Worm (Caenorhabditis elegans): Measurements from ENCODE around the gene ZK1248.19.
"Not testable (repeated sequence)": the region's sequence is repeated elsewhere in the genome, so short reads cannot be mapped to it uniquely, and the experiment has no call there.

The ZK1248.19 gene

DNA sequence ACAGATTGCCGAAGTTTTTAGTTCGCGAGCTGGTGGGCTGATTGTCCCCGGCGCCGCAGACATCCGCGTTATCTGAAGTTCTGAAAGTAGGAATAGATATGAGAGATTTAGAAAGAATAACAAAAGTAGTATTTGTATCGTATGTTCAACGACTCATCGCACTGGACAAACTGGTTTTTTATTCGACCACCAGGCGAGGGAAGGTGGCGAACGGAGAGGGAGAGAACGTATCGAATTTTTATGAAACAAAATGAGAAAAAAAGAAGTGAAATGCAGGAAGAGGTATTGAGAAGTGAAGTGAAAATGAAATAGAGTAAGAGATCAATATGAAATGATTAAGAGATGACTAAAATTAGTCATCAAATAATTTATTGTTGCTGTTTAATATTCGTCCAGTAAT is 11.8 kb downstream of the ZK1248.19 start, which contains the start of gene tbc-2:
Gene tbc-2, minus strand, starts transcription at position 80 of the 400 bp plus-strand sequence.
- TF ChIP-seq scrt-1 (GFP tag; IDR thresholded peaks at IDR 0.05) (no peak), flt-1 (GFP tag; IDR thresholded peaks at IDR 0.05) (no peak)

DNA sequence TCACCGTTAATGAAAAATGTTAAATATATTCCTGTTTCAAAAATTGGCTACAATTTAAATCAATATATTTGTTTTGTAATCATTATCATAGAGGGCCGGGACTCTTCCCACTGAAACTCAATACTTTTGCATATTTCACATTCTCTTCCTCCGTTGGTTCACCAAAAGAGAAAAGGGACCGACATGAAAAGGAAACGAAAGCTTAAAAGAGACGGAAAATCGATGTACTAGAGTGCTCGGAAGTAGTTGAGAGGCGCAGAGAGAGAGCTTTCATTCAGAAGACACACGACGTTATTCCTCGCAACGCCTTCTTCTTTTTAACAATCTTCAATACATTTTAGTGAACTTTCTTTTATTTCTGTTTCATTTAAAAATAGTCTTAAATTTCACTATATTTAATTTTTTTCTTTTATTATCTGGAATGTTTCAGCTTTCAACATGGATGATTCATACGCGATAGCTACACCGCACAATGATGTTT is 18.9 kb downstream of the ZK1248.19 start, which contains the start of gene ehs-1:
Gene ehs-1, plus strand, starts transcription at position 431 of the 481 bp plus-strand sequence.
- TF ChIP-seq B0310.2 (tag; optimal IDR thresholded peaks at IDR 0.05) (no peak), pes-1 (GFP tag; IDR thresholded peaks at IDR 0.05) (no peak), ceh-13 (GFP tag; optimal IDR thresholded peaks at IDR 0.05) (no peak), F13C5.2 (tag; optimal IDR thresholded peaks at IDR 0.05) (no peak), flt-1 (GFP tag; IDR thresholded peaks at IDR 0.05) (no peak), hnd-1 (tag; optimal IDR thresholded peaks at IDR 0.05) (no peak), hmbx-1 (tag; optimal IDR thresholded peaks at IDR 0.05) (no peak), ets-7 (tag; optimal IDR thresholded peaks at IDR 0.05) (no peak), scrt-1 (GFP tag; IDR thresholded peaks at IDR 0.05) (no peak), tbx-11 (GFP tag; IDR thresholded peaks at IDR 0.05) (no peak), ceh-36 (tag; optimal IDR thresholded peaks at IDR 0.05) (no peak), ama-1 (optimal IDR thresholded peaks at IDR 0.05) (no peak), aly-1 (tag; optimal IDR thresholded peaks at IDR 0.05) (no peak), tbx-37 (GFP tag; conservative IDR thresholded peaks at IDR 0.05) (no peak), hmg-4 (GFP tag; optimal IDR thresholded peaks at IDR 0.05) (no peak), sea-1 (GFP tag; conservative IDR thresholded peaks at IDR 0.05) (no peak)

DNA sequence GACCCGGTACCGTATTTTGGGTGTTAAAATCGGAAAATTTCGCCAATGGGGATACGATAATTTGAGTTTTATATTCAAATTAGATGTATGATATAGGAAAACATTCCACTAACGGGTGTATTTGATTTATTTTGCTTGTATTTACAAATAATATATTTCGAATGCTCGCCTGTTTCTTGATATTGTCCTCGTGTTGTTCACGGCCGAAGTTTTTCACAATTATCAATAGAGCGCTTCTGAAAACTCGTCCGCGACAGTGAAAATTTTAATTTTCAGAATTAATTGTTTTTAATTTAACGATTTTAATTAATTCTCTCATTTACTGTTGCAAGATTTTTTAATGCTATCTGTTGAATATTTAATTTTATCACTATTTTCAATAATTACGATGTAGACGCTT is 19.6 kb downstream of the ZK1248.19 start:
- TF ChIP-seq hmg-4 (GFP tag; optimal IDR thresholded peaks at IDR 0.05) (no peak), tbx-11 (GFP tag; IDR thresholded peaks at IDR 0.05) (no peak), ama-1 (optimal IDR thresholded peaks at IDR 0.05) (no peak), tra-4 (tag; optimal IDR thresholded peaks at IDR 0.05) (no peak), ceh-36 (tag; optimal IDR thresholded peaks at IDR 0.05) (no peak), F13C5.2 (tag; optimal IDR thresholded peaks at IDR 0.05) (no peak), hnd-1 (tag; optimal IDR thresholded peaks at IDR 0.05) (no peak), tbx-37 (GFP tag; conservative IDR thresholded peaks at IDR 0.05) (no peak)

DNA sequence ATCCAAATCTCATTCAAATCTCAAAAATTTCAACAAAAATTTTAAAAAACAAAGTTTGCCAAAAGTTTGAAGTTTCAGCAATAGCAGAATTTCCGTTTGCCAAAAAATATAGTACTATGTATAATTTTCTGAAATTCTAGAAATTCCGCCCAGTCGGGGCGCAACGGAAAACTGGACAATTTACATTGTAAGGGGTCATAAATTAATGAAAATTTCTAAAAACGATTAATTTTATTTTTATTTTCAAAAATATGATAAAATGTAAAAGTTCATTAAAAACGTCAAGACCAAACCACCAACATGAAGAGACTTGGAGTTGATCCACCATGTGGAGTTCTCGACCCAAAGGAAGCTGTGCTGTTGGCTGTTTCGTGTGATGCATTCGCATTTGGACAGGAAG is 20.9 kb downstream of the ZK1248.19 start, which contains the start of gene ZK1248.4:
Gene ZK1248.4, plus strand, starts transcription at position 301 of the 400 bp plus-strand sequence.
- TF ChIP-seq F13C5.2 (tag; optimal IDR thresholded peaks at IDR 0.05) = no peak
- no peak for TF ChIP-seq hnd-1 (tag; optimal IDR thresholded peaks at IDR 0.05)
- no peak for TF ChIP-seq flt-1 (GFP tag; IDR thresholded peaks at IDR 0.05)
- TF ChIP-seq tbx-11 (GFP tag; IDR thresholded peaks at IDR 0.05) = no peak
- TF ChIP-seq B0310.2 (tag; optimal IDR thresholded peaks at IDR 0.05) = no peak
- no peak for TF ChIP-seq aly-1 (tag; optimal IDR thresholded peaks at IDR 0.05)
- no peak for TF ChIP-seq ceh-13 (GFP tag; optimal IDR thresholded peaks at IDR 0.05)
- TF ChIP-seq ama-1 (optimal IDR thresholded peaks at IDR 0.05) = no peak
- no peak for TF ChIP-seq tbx-37 (GFP tag; conservative IDR thresholded peaks at IDR 0.05)
- TF ChIP-seq pes-1 (GFP tag; IDR thresholded peaks at IDR 0.05) = no peak
- TF ChIP-seq scrt-1 (GFP tag; IDR thresholded peaks at IDR 0.05) = no peak
- no peak for TF ChIP-seq sea-1 (GFP tag; conservative IDR thresholded peaks at IDR 0.05)

DNA sequence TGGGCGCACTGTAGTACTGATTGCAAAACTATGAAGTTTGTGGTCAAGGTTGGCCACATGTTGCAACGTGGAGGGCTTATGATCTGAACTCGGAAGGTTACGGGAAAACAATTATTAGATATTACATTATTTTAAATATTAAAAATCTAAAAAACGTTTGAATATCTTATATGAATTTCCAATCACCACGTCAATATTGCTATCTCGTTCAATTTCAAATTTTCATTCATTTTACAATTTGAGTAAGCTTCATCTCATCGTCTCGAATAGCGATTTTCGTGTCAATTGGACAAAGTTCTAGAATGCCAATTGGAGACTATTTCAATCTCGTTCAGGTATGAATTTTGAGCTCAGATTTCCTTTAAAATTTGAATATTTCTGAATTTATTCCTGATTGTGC is 22.9 kb downstream of the ZK1248.19 start, which contains the start of gene ZK1248.20:
Gene ZK1248.20, plus strand, starts transcription at position 301 of the 400 bp plus-strand sequence.
- TF ChIP-seq aly-1 (tag; optimal IDR thresholded peaks at IDR 0.05) (no peak), tbx-11 (GFP tag; IDR thresholded peaks at IDR 0.05) (no peak)

DNA sequence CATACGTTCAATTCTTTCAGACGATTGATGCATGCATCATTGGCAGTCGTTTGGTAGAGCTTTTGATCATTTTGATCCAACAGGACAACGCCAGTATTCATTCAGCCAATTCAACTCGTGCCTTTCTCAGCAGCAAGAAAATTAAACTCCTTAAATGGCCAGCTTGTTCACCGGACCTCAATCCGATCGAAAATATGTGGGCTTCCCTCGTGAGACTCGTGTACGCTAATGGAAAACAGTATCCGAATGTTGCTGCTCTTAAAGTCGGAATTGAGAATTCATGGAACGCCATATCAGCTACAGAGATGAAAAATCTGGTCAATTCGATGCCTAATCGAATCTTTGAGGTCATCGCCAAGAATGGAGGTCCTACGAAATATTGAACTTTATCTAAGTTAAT is 23.8 kb downstream of the ZK1248.19 start, which contains the start of gene wago-5:
Gene wago-5, minus strand, starts transcription at position 101 of the 400 bp plus-strand sequence.
- not testable (repeated sequence) for TF ChIP-seq ama-1 (optimal IDR thresholded peaks at IDR 0.05); tbx-37 (GFP tag; conservative IDR thresholded peaks at IDR 0.05); flt-1 (GFP tag; IDR thresholded peaks at IDR 0.05)

DNA sequence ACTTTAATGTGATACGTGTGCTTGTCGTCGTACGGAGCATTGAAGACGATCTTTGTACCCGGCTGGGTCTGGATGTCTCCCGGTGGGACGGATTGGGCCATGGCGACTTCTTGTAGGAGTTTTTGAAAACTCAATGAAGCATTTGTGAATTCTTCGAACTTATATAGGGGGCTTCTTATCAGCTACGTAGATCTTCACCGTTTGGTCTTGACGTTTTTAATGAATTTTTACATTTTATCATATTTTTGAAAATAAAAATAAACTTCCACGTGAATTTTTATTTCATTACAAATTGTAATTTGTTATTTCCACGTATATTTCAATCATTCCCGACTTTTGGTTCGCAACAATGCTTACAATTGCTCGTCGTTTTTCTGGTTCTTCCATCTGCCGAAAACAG is 29.0 kb downstream of the ZK1248.19 start, which contains the start of the genes msp-64 and ZK1248.5:
Gene msp-64, minus strand, starts transcription at position 101 of the 400 bp plus-strand sequence.
Gene ZK1248.5, plus strand, starts transcription at position 285 of the 400 bp plus-strand sequence.
- no peak for TF ChIP-seq flt-1 (GFP tag; IDR thresholded peaks at IDR 0.05)

DNA sequence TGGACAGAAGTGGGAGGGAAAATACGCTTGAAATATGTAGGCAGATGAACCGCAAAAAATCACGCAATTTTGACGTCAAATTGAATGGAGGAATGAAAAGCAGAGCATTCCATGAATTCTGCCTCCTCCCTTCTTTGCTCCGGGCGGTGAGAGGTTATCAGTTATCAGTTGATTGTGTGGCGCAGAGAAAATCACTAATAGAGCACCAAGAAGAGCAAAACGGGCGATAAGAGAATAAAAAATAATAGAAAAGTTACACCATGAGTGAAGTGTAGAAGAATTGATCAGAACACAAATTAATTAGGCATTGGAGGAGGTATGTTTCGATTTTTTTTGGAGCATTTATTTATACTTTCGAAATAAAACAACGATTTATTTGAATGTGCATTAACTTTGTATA is 32.7 kb downstream of the ZK1248.19 start:
- TF ChIP-seq ama-1 (optimal IDR thresholded peaks at IDR 0.05) (no peak), hmg-4 (GFP tag; optimal IDR thresholded peaks at IDR 0.05) (no peak), ceh-36 (tag; optimal IDR thresholded peaks at IDR 0.05) (no peak), hnd-1 (tag; optimal IDR thresholded peaks at IDR 0.05) (no peak), tbx-11 (GFP tag; IDR thresholded peaks at IDR 0.05) (no peak), B0310.2 (tag; optimal IDR thresholded peaks at IDR 0.05) (no peak), tra-4 (tag; optimal IDR thresholded peaks at IDR 0.05) (no peak), aly-1 (tag; optimal IDR thresholded peaks at IDR 0.05) (no peak), pes-1 (GFP tag; IDR thresholded peaks at IDR 0.05) (no peak), flt-1 (GFP tag; IDR thresholded peaks at IDR 0.05) (no peak), ceh-13 (GFP tag; optimal IDR thresholded peaks at IDR 0.05) (no peak), scrt-1 (GFP tag; IDR thresholded peaks at IDR 0.05) (no peak), tbx-37 (GFP tag; conservative IDR thresholded peaks at IDR 0.05) (no peak), F13C5.2 (tag; optimal IDR thresholded peaks at IDR 0.05) (no peak), ets-7 (tag; optimal IDR thresholded peaks at IDR 0.05) (no peak), hmbx-1 (tag; optimal IDR thresholded peaks at IDR 0.05) (no peak), sea-1 (GFP tag; conservative IDR thresholded peaks at IDR 0.05) (no peak)

DNA sequence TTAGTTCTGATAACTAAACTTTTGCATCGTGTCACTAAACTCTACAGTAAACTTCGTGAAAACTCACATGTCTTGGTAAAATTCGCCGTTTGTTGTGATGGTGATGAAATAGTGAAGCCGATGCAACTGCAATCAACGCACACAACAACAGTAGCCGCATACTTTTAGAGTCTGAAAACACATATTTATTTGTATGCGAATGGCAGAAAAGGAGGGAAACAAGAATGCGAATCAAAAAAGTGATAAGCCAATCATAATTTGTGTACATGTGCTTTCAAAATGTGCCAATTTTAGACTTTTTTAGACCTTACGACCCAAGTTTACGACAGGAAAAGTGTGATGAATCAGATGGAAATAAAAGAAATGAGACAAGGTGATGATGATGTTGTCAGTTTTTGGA is 33.9 kb downstream of the ZK1248.19 start, which contains the start of gene K05F1.10:
Gene K05F1.10, minus strand, starts transcription at position 171 of the 400 bp plus-strand sequence.
- TF ChIP-seq ets-7 (tag; optimal IDR thresholded peaks at IDR 0.05) = no peak
- no peak for TF ChIP-seq hmbx-1 (tag; optimal IDR thresholded peaks at IDR 0.05)

Measured in whole organism, early embryonic.